Worm (Caenorhabditis elegans): ENCODE data around the gene ucr-1.

The ucr-1 gene

DNA sequence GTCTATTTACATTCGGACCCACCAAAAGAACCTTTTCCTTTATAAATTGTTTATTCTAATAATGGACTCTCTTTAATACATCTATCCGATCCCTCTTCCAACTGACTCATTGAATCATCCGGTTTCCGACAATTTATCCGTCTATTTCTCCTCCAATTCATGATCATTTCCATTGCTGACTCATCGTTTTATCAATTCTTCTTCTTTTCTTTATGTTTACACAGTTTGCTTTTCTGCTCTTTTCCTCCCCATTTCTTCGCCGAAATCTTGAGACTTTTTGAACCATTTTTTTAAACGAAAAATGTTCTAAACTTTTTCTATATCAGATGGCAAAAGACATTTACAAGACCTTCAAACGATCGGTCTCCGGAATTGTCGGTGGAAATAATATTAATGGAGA, 3.5 kb downstream of the ucr-1 start, which contains the start of gene ced-6:
TSS of gene ced-6 (plus strand) at position 327 of the 400 bp plus-strand sequence.
- TF ChIP-seq mbf-1 (tag; optimal IDR thresholded peaks at IDR 0.05) (no peak), gmeb-1 (tag; optimal IDR thresholded peaks at IDR 0.05) (no peak), lsy-2 (tag; optimal IDR thresholded peaks at IDR 0.05) (no peak), fos-1 (tag; optimal IDR thresholded peaks at IDR 0.05) (peak; percentile 73), nhr-10 (tag; optimal IDR thresholded peaks at IDR 0.05) (no peak), sma-3 (GFP tag; optimal IDR thresholded peaks at IDR 0.05) (peak; percentile 9), skn-1 (tag; optimal IDR thresholded peaks at IDR 0.05) (no peak)

DNA sequence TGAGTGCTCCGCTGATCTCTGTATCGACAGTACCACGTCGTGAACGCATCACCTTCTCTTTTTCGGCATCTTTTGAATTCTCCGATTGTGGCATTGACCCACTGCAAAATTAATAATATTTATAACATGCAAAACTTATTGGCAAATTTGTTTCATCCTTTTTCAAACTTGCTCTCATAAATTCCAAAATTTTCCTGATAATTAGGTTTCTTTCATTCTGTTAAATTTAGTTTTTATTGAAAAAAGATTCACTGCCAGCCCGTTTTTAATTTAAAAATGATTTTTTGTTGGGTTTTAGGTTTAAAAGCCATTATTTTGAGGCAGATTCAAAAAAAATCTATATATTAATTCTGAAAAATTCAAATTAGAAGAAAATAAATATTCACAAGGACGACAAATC, 8.0 kb downstream of the ucr-1 start, which contains the start of gene wdr-37:
TSS of gene wdr-37 (minus strand) at position 101 of the 400 bp plus-strand sequence.
- TF ChIP-seq nhr-6 (tag; optimal IDR thresholded peaks at IDR 0.05), result no peak
- no peak for TF ChIP-seq ceh-16 (tag; optimal IDR thresholded peaks at IDR 0.05)
- TF ChIP-seq zag-1 (tag; optimal IDR thresholded peaks at IDR 0.05), result no peak
- no peak for TF ChIP-seq ztf-11 (tag; optimal IDR thresholded peaks at IDR 0.05)
- TF ChIP-seq nhr-25 (tag; optimal IDR thresholded peaks at IDR 0.05), result peak; percentile 5
- no peak for TF ChIP-seq C34F6.9 (tag; optimal IDR thresholded peaks at IDR 0.05)

DNA sequence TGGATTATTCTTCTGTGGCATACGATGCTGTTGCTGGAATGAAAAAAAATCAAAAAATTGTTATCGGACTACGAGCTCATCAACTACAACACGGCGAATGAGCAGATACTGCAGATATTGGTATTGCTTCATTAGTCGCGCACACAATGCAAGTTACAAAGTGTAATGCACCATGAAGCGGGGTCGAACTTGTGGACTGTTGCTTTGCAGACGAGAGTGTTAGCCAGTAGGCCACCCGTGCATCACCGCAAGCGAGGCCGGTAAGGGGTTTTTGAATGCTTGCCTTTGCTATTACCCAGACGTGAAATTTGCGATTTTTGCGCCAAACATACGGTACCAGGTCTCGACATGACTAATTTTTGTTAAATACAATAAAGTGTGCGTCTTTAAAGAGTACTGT, 10.1 kb downstream of the ucr-1 start:
- peak; percentile 58 for TF ChIP-seq egl-27 (tag; optimal IDR thresholded peaks at IDR 0.05)
- peak; percentile 76 for TF ChIP-seq sma-3 (GFP tag; optimal IDR thresholded peaks at IDR 0.05)
- TF ChIP-seq nhr-129 (tag; optimal IDR thresholded peaks at IDR 0.05), result peak; percentile 87
- TF ChIP-seq fos-1 (tag; optimal IDR thresholded peaks at IDR 0.05), result peak; percentile 64
- no peak for TF ChIP-seq nhr-237 (tag; optimal IDR thresholded peaks at IDR 0.05)
- no peak for TF ChIP-seq unc-62 (GFP tag; optimal IDR thresholded peaks at IDR 0.05)
- TF ChIP-seq ztf-4 (tag; optimal IDR thresholded peaks at IDR 0.05), result peak; percentile 51
- TF ChIP-seq blmp-1 (tag; optimal IDR thresholded peaks at IDR 0.05; ENCODE audit: insufficient read depth), result no peak
- peak; percentile 65 for TF ChIP-seq F13H6.1 (tag; optimal IDR thresholded peaks at IDR 0.05)
- TF ChIP-seq crh-2 (tag; optimal IDR thresholded peaks at IDR 0.05), result peak; percentile 59
- TF ChIP-seq lin-13 (GFP tag; optimal IDR thresholded peaks at IDR 0.05), result peak; percentile 74
- peak; percentile 25 for TF ChIP-seq ceh-16 (tag; optimal IDR thresholded peaks at IDR 0.05)
- TF ChIP-seq nhr-25 (tag; optimal IDR thresholded peaks at IDR 0.05), result peak; percentile 63
- TF ChIP-seq lsy-2 (tag; optimal IDR thresholded peaks at IDR 0.05), result peak; percentile 13 to 72
- TF ChIP-seq sem-4 (tag; optimal IDR thresholded peaks at IDR 0.05), result peak; percentile 22
- TF ChIP-seq unc-55 (GFP tag; optimal IDR thresholded peaks at IDR 0.05), result peak; percentile 20
- peak; percentile 73 for TF ChIP-seq sma-9 (GFP tag; optimal IDR thresholded peaks at IDR 0.05)
- no peak for TF ChIP-seq sma-9 (tag; optimal IDR thresholded peaks at IDR 0.05)
- peak; percentile 70 for TF ChIP-seq nhr-21 (tag; optimal IDR thresholded peaks at IDR 0.05)
- no peak for TF ChIP-seq ama-1 (optimal IDR thresholded peaks at IDR 0.05)
- peak; percentile 62 for TF ChIP-seq gmeb-1 (tag; optimal IDR thresholded peaks at IDR 0.05)
- peak; percentile 63 for TF ChIP-seq C34F6.9 (tag; optimal IDR thresholded peaks at IDR 0.05)
- no peak for TF ChIP-seq zag-1 (tag; optimal IDR thresholded peaks at IDR 0.05)

DNA sequence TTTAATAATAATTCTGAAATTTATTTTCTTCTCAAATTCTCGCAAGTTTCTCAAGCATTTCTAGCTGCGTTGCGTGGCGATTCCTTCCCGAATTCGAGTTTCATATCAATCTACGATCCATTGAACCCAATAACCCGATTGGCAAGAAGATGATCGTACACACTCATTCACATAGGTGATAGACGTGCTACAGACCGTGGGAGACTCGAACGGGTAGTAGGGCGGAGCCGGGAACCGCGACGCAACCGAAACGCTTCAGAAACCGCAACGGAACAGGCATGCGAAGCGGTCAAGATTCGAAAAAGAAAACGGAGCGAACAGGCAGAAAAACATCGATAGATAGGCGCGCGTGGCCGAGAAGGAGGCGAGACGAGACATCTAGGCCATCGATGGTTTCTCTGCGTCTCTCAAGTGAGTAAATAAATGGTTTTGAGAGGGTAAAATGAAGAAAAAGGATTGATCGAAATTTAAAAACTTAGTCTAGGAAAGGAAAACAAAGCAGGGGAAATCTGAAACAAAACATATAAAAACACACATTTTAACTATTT, 11.6 kb downstream of the ucr-1 start, which contains the start of gene madf-11:
TSS of gene madf-11 (minus strand) at position 51 of the 548 bp plus-strand sequence.
- TF ChIP-seq elt-3 (tag; optimal IDR thresholded peaks at IDR 0.05), result no peak
- TF ChIP-seq Y55F3AM.14 (GFP tag; optimal IDR thresholded peaks at IDR 0.05), result no peak
- no peak for TF ChIP-seq elt-1 (tag; optimal IDR thresholded peaks at IDR 0.05)
- TF ChIP-seq lin-39 (tag; optimal IDR thresholded peaks at IDR 0.05), result no peak
- no peak for TF ChIP-seq sem-4 (tag; optimal IDR thresholded peaks at IDR 0.05)
- peak; percentile 49 for TF ChIP-seq snpc-4 (tag; optimal IDR thresholded peaks at IDR 0.05)
- TF ChIP-seq nhr-12 (tag; optimal IDR thresholded peaks at IDR 0.05), result no peak
- no peak for TF ChIP-seq ceh-16 (tag; optimal IDR thresholded peaks at IDR 0.05)
- TF ChIP-seq unc-62 (GFP tag; optimal IDR thresholded peaks at IDR 0.05), result no peak
- TF ChIP-seq ceh-82 (tag; optimal IDR thresholded peaks at IDR 0.05), result no peak
- TF ChIP-seq crh-2 (tag; optimal IDR thresholded peaks at IDR 0.05), result peak; percentile 62
- TF ChIP-seq skn-1 (tag; optimal IDR thresholded peaks at IDR 0.05), result no peak
- TF ChIP-seq R02D3.7 (tag; optimal IDR thresholded peaks at IDR 0.05), result no peak
- no peak for TF ChIP-seq ZK546.5 (tag; optimal IDR thresholded peaks at IDR 0.05)
- TF ChIP-seq nhr-129 (tag; optimal IDR thresholded peaks at IDR 0.05), result peak; percentile 78
- peak; percentile 86 for TF ChIP-seq unc-55 (GFP tag; optimal IDR thresholded peaks at IDR 0.05)
- TF ChIP-seq mab-5 (tag; optimal IDR thresholded peaks at IDR 0.05), result peak; percentile 53
- TF ChIP-seq nhr-237 (tag; optimal IDR thresholded peaks at IDR 0.05), result no peak
- TF ChIP-seq sma-9 (GFP tag; optimal IDR thresholded peaks at IDR 0.05), result peak; percentile 41
- no peak for TF ChIP-seq sma-9 (tag; optimal IDR thresholded peaks at IDR 0.05)
- no peak for TF ChIP-seq mbf-1 (tag; optimal IDR thresholded peaks at IDR 0.05)
- no peak for TF ChIP-seq dmd-4 (tag; optimal IDR thresholded peaks at IDR 0.05)
- peak; percentile 50 for TF ChIP-seq F13H6.1 (tag; optimal IDR thresholded peaks at IDR 0.05)
- peak; percentile 77 for TF ChIP-seq C34F6.9 (tag; optimal IDR thresholded peaks at IDR 0.05)
- TF ChIP-seq lin-11 (tag; optimal IDR thresholded peaks at IDR 0.05), result peak; percentile 42
- TF ChIP-seq nhr-25 (tag; optimal IDR thresholded peaks at IDR 0.05), result no peak
- TF ChIP-seq nhr-21 (tag; optimal IDR thresholded peaks at IDR 0.05), result peak; percentile 55
- peak; percentile 24 for TF ChIP-seq zag-1 (tag; optimal IDR thresholded peaks at IDR 0.05)
- TF ChIP-seq fos-1 (tag; optimal IDR thresholded peaks at IDR 0.05), result peak; percentile 59
- no peak for TF ChIP-seq nhr-6 (tag; optimal IDR thresholded peaks at IDR 0.05)
- no peak for TF ChIP-seq aly-2 (tag; optimal IDR thresholded peaks at IDR 0.05)
- TF ChIP-seq alr-1 (tag; optimal IDR thresholded peaks at IDR 0.05), result no peak
- TF ChIP-seq peb-1 (tag; optimal IDR thresholded peaks at IDR 0.05), result no peak
- TF ChIP-seq egl-27 (tag; optimal IDR thresholded peaks at IDR 0.05), result no peak
- peak; percentile 58 for TF ChIP-seq sma-3 (GFP tag; optimal IDR thresholded peaks at IDR 0.05)
- TF ChIP-seq ztf-11 (tag; optimal IDR thresholded peaks at IDR 0.05), result no peak
- peak; percentile 36 to 81 for TF ChIP-seq lsy-2 (tag; optimal IDR thresholded peaks at IDR 0.05)
- peak; percentile 4 for TF ChIP-seq blmp-1 (tag; optimal IDR thresholded peaks at IDR 0.05; ENCODE audit: insufficient read depth)

Measured in whole organism, L2 larva.